Fruit fly (Drosophila melanogaster) whole organism, wandering third instar larva: ENCODE data around the gene rut.

ENCODE experiments used
- Abd-B ChIP-seq: fragments of >200 bp; optimal IDR thresholded peaks from 2 replicates; lab custom pipeline; 2017; ENCODE audit warnings: missing biosample characterization, missing genetic modification characterization
- CG32264 ChIP-seq: fragments of 200-800 bp; sonication (Bioruptor generic); optimal IDR thresholded peaks from 2 replicates; lab custom pipeline; 2016; ENCODE audit warnings: missing biosample characterization, missing genetic modification characterization
- CG9705 ChIP-seq: fragments of 200-800 bp; sonication (Bioruptor generic); optimal IDR thresholded peaks from 2 replicates; lab custom pipeline; 2018; ENCODE audit warnings: missing biosample characterization, mild to moderate bottlenecking, missing genetic modification characterization
- GATAd ChIP-seq: sonication (Bioruptor generic); optimal IDR thresholded peaks from 2 replicates; lab custom pipeline; 2016; ENCODE audit warnings: missing biosample characterization, missing genetic modification characterization
- HLH106 ChIP-seq: fragments of 200-800 bp; optimal IDR thresholded peaks from 3 replicates; lab custom pipeline; 2019; ENCODE audit warnings: missing biosample characterization, mild to moderate bottlenecking, missing genetic modification characterization, moderate library complexity
- Hr83 ChIP-seq: fragments of 200-300 bp; sonication (Bioruptor generic); optimal IDR thresholded peaks from 2 replicates; lab custom pipeline; 2016; ENCODE audit warnings: missing biosample characterization, mild to moderate bottlenecking, missing genetic modification characterization, moderate library complexity; ENCODE audit not compliant: poor library complexity, severe bottlenecking
- Mio ChIP-seq: sonication (Bioruptor generic); optimal IDR thresholded peaks from 2 replicates; lab custom pipeline; 2016; ENCODE audit warnings: missing biosample characterization, missing genetic modification characterization
- Myc ChIP-seq: fragments of >200 bp; optimal IDR thresholded peaks from 2 replicates; lab custom pipeline; 2017
- OdsH ChIP-seq: fragments of 200-800 bp; sonication (Bioruptor generic); optimal IDR thresholded peaks from 2 replicates; lab custom pipeline; 2016; ENCODE audit warnings: missing biosample characterization, mild to moderate bottlenecking, missing genetic modification characterization
- Rel ChIP-seq, 2 experiments: fragments of 200-800 bp; sonication (Bioruptor generic) in 1 of 2; optimal IDR thresholded peaks; 2 replicates in 1 of 2; 3 replicates in 1 of 2; lab custom pipeline; 2016 to 2019; ENCODE audit warnings: mild to moderate bottlenecking in 2 of 2, missing biosample characterization in 2 of 2, missing genetic modification characterization in 2 of 2, moderate library complexity in 1 of 2
- Sp1 ChIP-seq: fragments of 200-800 bp; sonication (Bioruptor generic); optimal IDR thresholded peaks from 3 replicates; lab custom pipeline; 2019; ENCODE audit warnings: missing biosample characterization, mild to moderate bottlenecking, missing genetic modification characterization, moderate library complexity
- Vsx2 ChIP-seq: fragments of 200-300, 225-300 bp; sonication (Bioruptor generic); optimal IDR thresholded peaks from 2 replicates; lab custom pipeline; 2018; ENCODE audit warnings: missing biosample characterization, missing genetic modification characterization; ENCODE audit not compliant: partially characterized antibody
- br ChIP-seq: fragments of 200-800 bp; sonication (Bioruptor generic); optimal IDR thresholded peaks from 2 replicates; lab custom pipeline; 2016; ENCODE audit warnings: missing biosample characterization, missing genetic modification characterization
- brk ChIP-seq: fragments of 200-800 bp; sonication (Bioruptor generic); optimal IDR thresholded peaks from 2 replicates; lab custom pipeline; 2016; ENCODE audit warnings: missing biosample characterization, mild to moderate bottlenecking, missing genetic modification characterization
- dl ChIP-seq, 2 experiments: fragments of 175-275, 200-275 bp in 1 of 2; fragments of 200-275 bp in 1 of 2; sonication (Bioruptor generic); optimal IDR thresholded peaks; lab custom pipeline; 2018; ENCODE audit warnings: mild to moderate bottlenecking in 2 of 2, missing biosample characterization in 2 of 2, missing genetic modification characterization in 2 of 2, moderate library complexity in 2 of 2; ENCODE audit not compliant: partially characterized antibody in 2 of 2, insufficient read depth in 1 of 2
- dmrt93B ChIP-seq: fragments of 200-800 bp; sonication (Bioruptor generic); optimal IDR thresholded peaks from 2 replicates; lab custom pipeline; 2018; ENCODE audit warnings: missing biosample characterization, mild to moderate bottlenecking, missing genetic modification characterization
- dsf ChIP-seq: sonication (Bioruptor generic); optimal IDR thresholded peaks from 2 replicates; lab custom pipeline; 2016; ENCODE audit warnings: missing biosample characterization, missing genetic modification characterization, borderline replicate concordance
- ey ChIP-seq: fragments of 200-800 bp; sonication (Bioruptor generic); optimal IDR thresholded peaks from 2 replicates; lab custom pipeline; 2016; ENCODE audit warnings: missing biosample characterization, missing genetic modification characterization
- foxo ChIP-seq, 2 experiments: fragments of 200-800 bp; sonication (Bioruptor generic); optimal IDR thresholded peaks; 2 replicates in 1 of 2; 3 replicates in 1 of 2; lab custom pipeline; 2016 to 2017; ENCODE audit warnings: missing biosample characterization in 2 of 2, missing genetic modification characterization in 2 of 2
- fru ChIP-seq: fragments of 200-800 bp; sonication (Bioruptor generic); optimal IDR thresholded peaks from 3 replicates; lab custom pipeline; 2016; ENCODE audit warnings: missing biosample characterization, mild to moderate bottlenecking, missing genetic modification characterization
- h ChIP-seq: fragments of 200-800 bp; sonication (Bioruptor generic); optimal IDR thresholded peaks from 3 replicates; lab custom pipeline; 2016; ENCODE audit warnings: missing biosample characterization, mild to moderate bottlenecking, missing genetic modification characterization
- jim ChIP-seq: fragments of 175-275, 200-325 bp; sonication (Bioruptor generic); optimal IDR thresholded peaks from 2 replicates; lab custom pipeline; 2016; ENCODE audit warnings: missing biosample characterization, mild to moderate bottlenecking, missing genetic modification characterization
- lola ChIP-seq: fragments of >200 bp; optimal IDR thresholded peaks from 2 replicates; lab custom pipeline; 2017; ENCODE audit warnings: missing biosample characterization, missing genetic modification characterization
- pan ChIP-seq: fragments of >200 bp; optimal IDR thresholded peaks from 2 replicates; lab custom pipeline; 2017
- psq ChIP-seq: fragments of 200-800 bp; sonication (Bioruptor generic); optimal IDR thresholded peaks from 3 replicates; lab custom pipeline; 2017; ENCODE audit warnings: missing biosample characterization, mild to moderate bottlenecking, missing genetic modification characterization, moderate library complexity
- rgr ChIP-seq: fragments of 200-800 bp; sonication (Bioruptor generic); optimal IDR thresholded peaks from 3 replicates; lab custom pipeline; 2016; ENCODE audit warnings: missing biosample characterization, mild to moderate bottlenecking, missing genetic modification characterization
- sage ChIP-seq: fragments of 200-800 bp; sonication (Bioruptor generic); optimal IDR thresholded peaks from 2 replicates; lab custom pipeline; 2016; ENCODE audit warnings: missing biosample characterization, mild to moderate bottlenecking, missing genetic modification characterization
- tai ChIP-seq: sonication (Bioruptor generic); optimal IDR thresholded peaks from 2 replicates; lab custom pipeline; 2016; ENCODE audit warnings: missing biosample characterization, missing genetic modification characterization
- usp ChIP-seq: fragments of >200 bp; optimal IDR thresholded peaks from 2 replicates; lab custom pipeline; 2017; ENCODE audit warnings: missing biosample characterization, missing genetic modification characterization
- woc ChIP-seq: sonication (Bioruptor generic); optimal IDR thresholded peaks from 2 replicates; lab custom pipeline; 2016; ENCODE audit warnings: missing biosample characterization, mild to moderate bottlenecking, missing genetic modification characterization

rut gene

dm6 chrX:14749086-14749874 lies 76.6 kb downstream of the rut start, which contains the start of gene NetB:
Gene NetB, minus strand, starts transcription at chrX:14749376.
- TF ChIP-seq Myc (lab: Kevin White, UChicago): no peak
- TF ChIP-seq Abd-B (GFP tag; lab: Kevin White, UChicago): no peak
- TF ChIP-seq GATAd: no peak
- TF ChIP-seq ey (GFP tag; lab: Kevin White, UChicago): no peak
- no peak for TF ChIP-seq sage

dm6 chrX:14743819-14744218 lies 82.1 kb downstream of the rut start:
- TF ChIP-seq sage (no peak), GATAd (no peak), br (GFP tag; lab: Kevin White, UChicago) (no peak), woc (peak; percentile 33), brk (GFP tag; lab: Kevin White, UChicago) (no peak), Vsx2 (GFP tag; lab: Kevin White, UChicago) (no peak), OdsH (GFP tag; lab: Kevin White, UChicago) (peak; percentile 26), dl (GFP tag; optimal IDR thresholded peaks at IDR 0.05; lab: Kevin White, UChicago; ENCODE audit: insufficient read depth in 1 of 2, partially characterized antibody in 2 of 2) (no peak), CG32264 (no peak), CG9705 (no peak), h (GFP tag; lab: Kevin White, UChicago) (peak; percentile 17), Abd-B (GFP tag; lab: Kevin White, UChicago) (no peak), pan (lab: Kevin White, UChicago) (no peak), Rel (GFP tag; optimal IDR thresholded peaks at IDR 0.05; lab: Kevin White, UChicago) (no peak), Rel (tag; optimal IDR thresholded peaks at IDR 0.05; lab: Kevin White, UChicago) (no peak), Sp1 (GFP tag; lab: Kevin White, UChicago) (peak; percentile 34), lola (GFP tag; lab: Kevin White, UChicago) (no peak), HLH106 (peak; percentile 28), tai (GFP tag; lab: Kevin White, UChicago) (no peak), dsf (no peak), foxo (GFP tag; optimal IDR thresholded peaks at IDR 0.05; lab: Kevin White, UChicago) (peak in 1 of 2 experiments; percentile 39), Mio (GFP tag; lab: Kevin White, UChicago) (no peak), dmrt93B (GFP tag; lab: Kevin White, UChicago) (peak; percentile 16), rgr (GFP tag; lab: Kevin White, UChicago) (peak; percentile 22), usp (GFP tag; lab: Kevin White, UChicago) (no peak), fru (GFP tag; lab: Kevin White, UChicago) (peak; percentile 51), psq (GFP tag; lab: Kevin White, UChicago) (peak; percentile 19)

dm6 chrX:14738420-14738819 lies 87.5 kb downstream of the rut start:
- TF ChIP-seq Hr83 (no peak), jim (GFP tag; lab: Kevin White, UChicago) (no peak), br (GFP tag; lab: Kevin White, UChicago) (no peak), woc (no peak), HLH106 (no peak)
